Worm (Caenorhabditis elegans) whole organism, L3 larva: ENCODE measurements around the gene F59C12.4.

Experiments
- R02D3.7 ChIP-seq: fragments of 150-350 bp; optimal IDR thresholded peaks from 2 replicates; lab custom pipeline; 2014; ENCODE audit warnings: missing biosample characterization, missing genetic modification characterization
- ZK546.5 ChIP-seq: sonication (generic microtip); optimal IDR thresholded peaks from 2 replicates; lab custom pipeline; 2017; ENCODE audit warnings: missing biosample characterization, missing genetic modification characterization
- aly-2 ChIP-seq: fragments of 150-350 bp; optimal IDR thresholded peaks from 2 replicates; lab custom pipeline; 2014; ENCODE audit warnings: missing biosample characterization, missing genetic modification characterization
- ama-1 ChIP-seq: fragments of 150-350 bp; optimal IDR thresholded peaks from 2 replicates; lab custom pipeline; 2018
- ceh-16 ChIP-seq: sonication (generic microtip); optimal IDR thresholded peaks from 2 replicates; lab custom pipeline; 2017; ENCODE audit warnings: missing biosample characterization, missing genetic modification characterization
- ceh-28 ChIP-seq: fragments of 150-350 bp; optimal IDR thresholded peaks from 2 replicates; lab custom pipeline; 2014; ENCODE audit warnings: missing biosample characterization, missing genetic modification reagents, missing genetic modification characterization
- ceh-82 ChIP-seq: fragments of 150-350 bp; optimal IDR thresholded peaks from 2 replicates; lab custom pipeline; 2014; ENCODE audit warnings: missing biosample characterization, missing genetic modification characterization
- ceh-9 ChIP-seq: sonication (generic microtip); optimal IDR thresholded peaks from 2 replicates; lab custom pipeline; 2018; ENCODE audit warnings: missing biosample characterization, missing genetic modification characterization
- daf-12 ChIP-seq: fragments of 150-350 bp; optimal IDR thresholded peaks from 2 replicates; lab custom pipeline; 2014; ENCODE audit warnings: missing biosample characterization, missing genetic modification reagents, missing genetic modification characterization
- egl-5 ChIP-seq: fragments of 150-350 bp; optimal IDR thresholded peaks from 2 replicates; lab custom pipeline; 2017; ENCODE audit warnings: missing biosample characterization, missing genetic modification reagents, missing genetic modification characterization, inconsistent platforms
- elt-1 ChIP-seq: fragments of 150-350 bp; optimal IDR thresholded peaks from 2 replicates; lab custom pipeline; 2014; ENCODE audit warnings: missing biosample characterization, missing genetic modification characterization
- eor-1 ChIP-seq, 2 experiments: fragments of 150-350 bp; optimal IDR thresholded peaks; 2 replicates each; lab custom pipeline; 2014 to 2018; ENCODE audit warnings: missing biosample characterization in 2 of 2, missing genetic modification characterization in 2 of 2
- fkh-10 ChIP-seq: sonication (generic microtip); optimal IDR thresholded peaks from 2 replicates; lab custom pipeline; 2017; ENCODE audit warnings: missing biosample characterization, missing genetic modification reagents, missing genetic modification characterization
- fos-1 ChIP-seq: fragments of 150-350 bp; optimal IDR thresholded peaks from 2 replicates; lab custom pipeline; 2014; ENCODE audit warnings: missing biosample characterization, missing genetic modification characterization
- jun-1 ChIP-seq: fragments of 150-350 bp; optimal IDR thresholded peaks from 2 replicates; lab custom pipeline; 2014; ENCODE audit warnings: missing biosample characterization, missing genetic modification reagents, missing genetic modification characterization
- lin-39 ChIP-seq: fragments of 150-350 bp; optimal IDR thresholded peaks from 2 replicates; lab custom pipeline; 2018; ENCODE audit warnings: missing biosample characterization, missing genetic modification reagents, missing genetic modification characterization
- mdl-1 ChIP-seq: fragments of 150-350 bp; optimal IDR thresholded peaks from 2 replicates; lab custom pipeline; 2014; ENCODE audit warnings: missing biosample characterization, missing genetic modification characterization
- mml-1 ChIP-seq: fragments of 150-350 bp; sonication (generic microtip); optimal IDR thresholded peaks from 3 replicates; lab custom pipeline; 2014; ENCODE audit warnings: missing biosample characterization, missing genetic modification characterization
- nfya-1 ChIP-seq: sonication (generic microtip); optimal IDR thresholded peaks from 2 replicates; lab custom pipeline; 2017; ENCODE audit warnings: missing genetic modification characterization, mild to moderate bottlenecking, missing compliant biosample characterization, antibody characterized with exemption, moderate library complexity; ENCODE audit not compliant: insufficient read depth
- nhr-11 ChIP-seq: fragments of 150-350 bp; optimal IDR thresholded peaks from 2 replicates; lab custom pipeline; 2014; ENCODE audit warnings: missing biosample characterization, missing genetic modification characterization
- nhr-12 ChIP-seq: fragments of 150-350 bp; optimal IDR thresholded peaks from 2 replicates; lab custom pipeline; 2014; ENCODE audit warnings: missing biosample characterization, missing genetic modification characterization
- nhr-237 ChIP-seq: fragments of 150-350 bp; optimal IDR thresholded peaks from 2 replicates; lab custom pipeline; 2014; ENCODE audit warnings: missing biosample characterization, missing genetic modification characterization
- nhr-28 ChIP-seq: fragments of 150-350 bp; optimal IDR thresholded peaks from 2 replicates; lab custom pipeline; 2014; ENCODE audit warnings: missing biosample characterization, missing genetic modification characterization
- nhr-43 ChIP-seq: sonication (generic microtip); optimal IDR thresholded peaks from 2 replicates; lab custom pipeline; 2016; ENCODE audit warnings: mild to moderate bottlenecking, missing genetic modification characterization, missing compliant biosample characterization; ENCODE audit not compliant: poor library complexity, severe bottlenecking
- nhr-67 ChIP-seq: fragments of 150-350 bp; optimal IDR thresholded peaks from 2 replicates; lab custom pipeline; 2014; ENCODE audit warnings: missing biosample characterization, missing genetic modification characterization
- nhr-76 ChIP-seq: fragments of 150-350 bp; sonication (generic microtip); optimal IDR thresholded peaks from 5 replicates; lab custom pipeline; 2014; ENCODE audit warnings: missing biosample characterization, missing genetic modification characterization
- nhr-77 ChIP-seq: fragments of 150-350 bp; optimal IDR thresholded peaks from 2 replicates; lab custom pipeline; 2014; ENCODE audit warnings: missing biosample characterization, missing genetic modification characterization
- pha-4 ChIP-seq: fragments of 150-350 bp; optimal IDR thresholded peaks from 2 replicates; lab custom pipeline; 2014; ENCODE audit warnings: missing biosample characterization, missing genetic modification reagents, missing genetic modification characterization
- pqm-1 ChIP-seq: fragments of 150-350 bp; optimal IDR thresholded peaks from 2 replicates; lab custom pipeline; 2017; ENCODE audit warnings: missing biosample characterization, missing genetic modification characterization, inconsistent platforms
- sea-2 ChIP-seq: fragments of 150-350 bp; sonication (generic microtip); optimal IDR thresholded peaks from 4 replicates; lab custom pipeline; 2014; ENCODE audit warnings: missing biosample characterization, missing genetic modification reagents, missing genetic modification characterization
- skn-1 ChIP-seq: fragments of 150-350 bp; optimal IDR thresholded peaks from 2 replicates; lab custom pipeline; 2014; ENCODE audit warnings: missing biosample characterization, missing genetic modification characterization
- snpc-4 ChIP-seq: fragments of 150-350 bp; optimal IDR thresholded peaks from 2 replicates; lab custom pipeline; 2014; ENCODE audit warnings: missing biosample characterization, missing genetic modification characterization
- tbx-2 ChIP-seq: sonication (generic microtip); optimal IDR thresholded peaks from 2 replicates; lab custom pipeline; 2016; ENCODE audit warnings: mild to moderate bottlenecking, missing genetic modification characterization, missing compliant biosample characterization
- unc-39 ChIP-seq: sonication (generic microtip); optimal IDR thresholded peaks from 4 replicates; lab custom pipeline; 2017; ENCODE audit warnings: missing biosample characterization, missing genetic modification characterization
- unc-62 ChIP-seq: fragments of 150-350 bp; sonication (generic microtip); optimal IDR thresholded peaks from 4 replicates; lab custom pipeline; 2014; ENCODE audit warnings: missing biosample characterization, missing genetic modification reagents, missing genetic modification characterization
- zag-1 ChIP-seq: fragments of 150-350 bp; optimal IDR thresholded peaks from 2 replicates; lab custom pipeline; 2014; ENCODE audit warnings: missing biosample characterization, missing genetic modification characterization
- ztf-11 ChIP-seq: fragments of 150-350 bp; optimal IDR thresholded peaks from 2 replicates; lab custom pipeline; 2014; ENCODE audit warnings: missing biosample characterization, missing genetic modification characterization

F59C12.4 gene

DNA sequence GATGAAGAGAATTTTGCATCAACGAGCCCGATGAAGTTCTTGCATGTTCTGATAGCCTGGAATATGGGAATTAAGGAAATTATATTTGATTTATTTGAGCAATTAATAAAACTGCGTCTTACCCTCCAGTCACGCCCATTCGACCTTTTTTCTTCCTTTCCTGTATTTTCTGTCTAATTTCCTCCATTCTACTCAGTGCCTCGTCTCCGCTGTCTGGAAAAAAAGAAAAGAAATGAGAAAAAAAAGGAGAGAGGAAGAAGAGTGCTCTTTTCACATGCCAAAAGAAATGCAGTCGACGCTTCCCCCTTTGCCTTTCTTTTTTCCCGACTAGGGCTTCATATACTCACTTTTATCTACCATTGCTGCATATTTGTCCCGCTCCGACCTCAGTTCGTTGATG is 1.7 kb upstream of the F59C12.4 start:
- TF ChIP-seq mml-1 (tag; lab: Kevin White, UChicago), result no peak

DNA sequence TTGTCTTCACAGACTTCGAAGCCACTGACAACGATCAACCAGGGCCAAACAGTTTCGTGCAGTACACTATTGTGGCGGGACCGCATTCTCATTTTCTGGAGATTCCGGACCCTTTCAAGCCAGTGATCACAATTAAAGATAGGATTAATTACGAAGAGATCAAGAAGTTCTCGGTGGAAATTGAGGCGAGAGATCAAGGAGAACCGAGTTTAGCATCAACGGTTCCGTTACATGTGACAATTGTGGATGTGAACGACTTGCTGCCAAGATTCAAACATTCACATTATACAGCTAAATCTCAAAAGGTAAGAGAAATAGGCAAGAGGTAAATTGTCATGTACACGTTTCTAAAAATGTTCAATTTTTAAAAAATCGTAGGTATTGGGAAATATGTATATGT is 4.6 kb downstream of the F59C12.4 start:
- TF ChIP-seq zag-1 (tag; lab: Kevin White, UChicago), result no peak
- TF ChIP-seq skn-1 (tag; lab: Kevin White, UChicago), result no peak
- no peak for TF ChIP-seq nhr-77 (tag; lab: Kevin White, UChicago)
- TF ChIP-seq ceh-28 (tag; lab: Kevin White, UChicago), result no peak
- no peak for TF ChIP-seq nhr-28 (tag; lab: Kevin White, UChicago)
- no peak for TF ChIP-seq daf-12 (tag; lab: Kevin White, UChicago)
- no peak for TF ChIP-seq nhr-11 (tag; lab: Kevin White, UChicago)
- TF ChIP-seq snpc-4, result no peak
- no peak for TF ChIP-seq ceh-9 (tag; lab: Kevin White, UChicago)
- no peak for TF ChIP-seq mdl-1 (tag; lab: Kevin White, UChicago)
- no peak for TF ChIP-seq fkh-10
- TF ChIP-seq, all 47 proteins: peak for 0

DNA sequence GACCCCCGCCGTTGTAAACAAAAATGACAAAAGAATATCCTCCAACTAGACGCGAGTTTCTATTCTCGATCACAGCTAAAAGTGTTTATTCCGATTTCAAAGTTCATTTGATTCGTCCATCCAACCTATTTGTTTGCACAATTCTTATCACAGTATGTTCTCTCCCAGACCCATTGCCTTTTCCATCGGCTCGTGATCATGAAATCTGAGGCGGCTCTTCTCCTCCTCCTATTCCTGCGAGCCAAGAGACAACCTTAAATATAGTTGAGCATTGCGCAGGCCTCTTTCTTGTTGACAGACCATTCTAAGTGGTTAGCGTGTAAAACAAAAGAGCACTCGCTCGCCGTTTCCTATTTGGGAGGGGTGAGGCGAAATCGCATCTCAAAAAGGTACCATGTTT is 5.5 kb downstream of the F59C12.4 start:
- TF ChIP-seq ZK546.5 (tag; lab: Kevin White, UChicago), result no peak
- peak; percentile 40 for TF ChIP-seq pha-4 (tag; lab: Kevin White, UChicago)
- TF ChIP-seq nhr-43 (tag; lab: Kevin White, UChicago), result no peak

DNA sequence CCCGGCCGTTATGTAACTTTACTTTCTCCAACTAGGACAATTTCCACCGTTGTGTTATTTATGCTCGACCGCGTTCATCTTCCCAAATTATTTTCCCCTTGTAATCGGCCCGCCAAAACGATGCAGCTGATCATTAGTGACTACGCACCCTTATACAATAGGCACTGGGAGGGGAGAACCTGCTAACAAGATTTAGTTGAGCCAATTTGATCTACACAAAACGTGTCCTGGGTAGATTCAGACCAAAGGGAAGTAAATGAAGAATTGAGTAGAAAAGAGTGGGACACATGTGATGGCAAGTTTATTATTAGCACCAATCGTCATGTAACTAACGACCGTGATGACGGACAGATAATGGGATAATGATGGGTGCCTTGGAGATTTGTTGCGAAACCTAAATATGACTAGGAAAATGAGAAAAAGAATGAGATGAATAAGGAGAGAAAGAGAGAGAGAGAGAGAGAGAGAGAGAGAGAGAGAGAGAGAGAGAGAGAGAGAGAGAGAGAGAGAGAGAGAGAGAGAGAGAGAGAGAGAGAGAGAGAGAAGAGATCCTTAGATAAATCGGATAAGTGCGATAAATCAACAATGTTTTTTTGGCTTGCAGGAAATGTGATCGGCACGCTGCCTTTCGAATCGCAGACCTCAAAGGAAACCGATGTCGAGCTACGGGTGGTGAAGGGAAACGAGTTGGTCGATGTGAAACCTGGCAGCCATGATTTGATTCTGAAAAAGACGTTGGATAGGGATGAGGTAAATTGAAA is 6.7 kb downstream of the F59C12.4 start:
- TF ChIP-seq eor-1 (tag; optimal IDR thresholded peaks at IDR 0.05; lab: Kevin White, UChicago), result no peak
- TF ChIP-seq ama-1, result no peak
- no peak for TF ChIP-seq nfya-1
- no peak for TF ChIP-seq R02D3.7 (tag; lab: Kevin White, UChicago)
- TF ChIP-seq egl-5 (tag; lab: Kevin White, UChicago), result no peak
- TF ChIP-seq nhr-12 (tag; lab: Kevin White, UChicago), result no peak
- no peak for TF ChIP-seq mml-1 (tag; lab: Kevin White, UChicago)
- TF ChIP-seq tbx-2 (tag; lab: Kevin White, UChicago), result no peak
- TF ChIP-seq pqm-1 (tag; lab: Kevin White, UChicago), result no peak
- TF ChIP-seq elt-1 (tag; lab: Kevin White, UChicago), result no peak
- no peak for TF ChIP-seq ceh-82 (tag; lab: Kevin White, UChicago)
- TF ChIP-seq, all 47 proteins: peak for 0

DNA sequence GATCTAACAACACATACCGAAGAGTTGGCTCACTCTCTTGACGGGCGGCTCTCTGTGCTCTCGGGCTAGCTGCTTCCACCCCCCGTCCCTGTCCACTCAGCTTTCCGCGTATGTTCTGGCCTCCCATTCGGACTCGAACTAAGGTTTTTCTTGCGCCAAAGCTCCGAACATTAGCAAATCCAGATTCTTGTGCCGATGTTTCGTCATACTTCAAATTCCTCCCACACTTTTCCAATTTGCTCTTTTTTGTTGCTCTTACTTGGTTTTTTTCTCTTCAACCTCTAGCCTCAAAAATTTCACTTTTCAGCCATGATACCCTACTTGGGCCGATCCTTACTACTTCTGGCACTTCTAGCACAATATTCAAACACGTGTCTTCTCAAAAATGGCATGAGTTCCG is 7.5 kb downstream of the F59C12.4 start, which contains the start of gene cdh-9:
Gene cdh-9, plus strand, starts transcription at position 301 of the 400 bp plus-strand sequence.
- TF ChIP-seq ama-1, result no peak
- no peak for TF ChIP-seq nhr-28 (tag; lab: Kevin White, UChicago)
- no peak for TF ChIP-seq sea-2 (GFP tag; lab: Kevin White, UChicago)
- TF ChIP-seq skn-1 (tag; lab: Kevin White, UChicago), result no peak
- TF ChIP-seq R02D3.7 (tag; lab: Kevin White, UChicago), result no peak
- TF ChIP-seq snpc-4, result no peak
- TF ChIP-seq nhr-76 (tag; lab: Kevin White, UChicago), result no peak
- TF ChIP-seq unc-62 (GFP tag; lab: Kevin White, UChicago), result no peak
- no peak for TF ChIP-seq pqm-1 (tag; lab: Kevin White, UChicago)
- no peak for TF ChIP-seq lin-39
- TF ChIP-seq elt-1 (tag; lab: Kevin White, UChicago), result no peak
- no peak for TF ChIP-seq ztf-11 (tag; lab: Kevin White, UChicago)
- no peak for TF ChIP-seq nhr-67 (tag; lab: Kevin White, UChicago)
- no peak for TF ChIP-seq ZK546.5 (tag; lab: Kevin White, UChicago)
- TF ChIP-seq ceh-82 (tag; lab: Kevin White, UChicago), result no peak
- no peak for TF ChIP-seq nhr-237

DNA sequence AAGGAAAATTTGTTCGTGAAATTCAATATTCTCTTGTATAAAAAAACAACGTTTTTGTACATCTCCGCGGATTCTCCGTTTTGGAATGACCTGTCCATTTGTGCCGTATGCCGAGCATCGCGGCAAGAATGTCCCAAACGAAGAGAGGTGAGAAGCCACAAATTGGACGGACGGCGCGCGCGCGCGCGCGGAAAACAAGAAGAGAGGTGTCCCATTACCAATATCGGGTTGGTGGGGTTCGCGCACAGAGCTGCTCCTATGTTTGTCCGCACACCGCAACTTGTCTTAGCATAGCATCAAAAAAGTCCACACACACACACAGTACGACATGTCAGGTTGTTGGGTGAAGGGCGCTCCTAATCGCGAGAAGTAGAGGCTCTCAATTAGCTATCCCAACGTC is 10.9 kb downstream of the F59C12.4 start:
- TF ChIP-seq jun-1 (tag; lab: Kevin White, UChicago) (no peak), fos-1 (no peak), nhr-77 (tag; lab: Kevin White, UChicago) (no peak), ZK546.5 (tag; lab: Kevin White, UChicago) (no peak), ceh-16 (tag; lab: Kevin White, UChicago) (no peak), ceh-82 (tag; lab: Kevin White, UChicago) (no peak), unc-62 (GFP tag; lab: Kevin White, UChicago) (no peak), nhr-67 (tag; lab: Kevin White, UChicago) (no peak), aly-2 (tag; lab: Kevin White, UChicago) (no peak), mdl-1 (tag; lab: Kevin White, UChicago) (no peak), skn-1 (tag; lab: Kevin White, UChicago) (no peak), unc-39 (tag; lab: Kevin White, UChicago) (no peak)
